Fruit fly (Drosophila melanogaster) whole organism, embryonic: ENCODE measurements around the gene CG6700.
A peak's percentile ranks its signal among the peaks of the same experiment; 100 is the strongest.

Experiments used
- Ada2b ChIP-seq: fragments of 200-800 bp; sonication (Bioruptor generic); IDR thresholded peaks from 2 replicates; pipeline ENCODE4 v1.3.6; 2022; ENCODE audit warnings: missing biosample characterization, missing genetic modification characterization
- CG10267 ChIP-seq: fragments of 200-800 bp; sonication (Bioruptor generic); optimal IDR thresholded peaks from 2 replicates; lab custom pipeline; 2018; ENCODE audit warnings: missing biosample characterization, mild to moderate bottlenecking, missing genetic modification characterization, moderate library complexity
- CG10654 ChIP-seq: fragments of 200-800 bp; sonication (Bioruptor generic); optimal IDR thresholded peaks from 2 replicates; lab custom pipeline; 2016; ENCODE audit warnings: missing biosample characterization, missing genetic modification characterization
- CG11695 ChIP-seq: fragments of 200-800 bp; sonication (Bioruptor generic); IDR thresholded peaks from 3 replicates; pipeline ENCODE4 v1.3.6; 2022; ENCODE audit warnings: missing biosample characterization, missing genetic modification characterization
- CG13894 ChIP-seq: fragments of 200-800 bp; sonication (Bioruptor generic); optimal IDR thresholded peaks from 3 replicates; lab custom pipeline; 2018; ENCODE audit warnings: missing biosample characterization, mild to moderate bottlenecking, missing genetic modification characterization, moderate library complexity
- CG14710 ChIP-seq: fragments of 200-800 bp; sonication (Bioruptor generic); optimal IDR thresholded peaks from 3 replicates; lab custom pipeline; 2019; ENCODE audit warnings: missing biosample characterization, mild to moderate bottlenecking, missing genetic modification characterization, moderate library complexity
- CG15269 ChIP-seq: fragments of 200-800 bp; sonication (Bioruptor generic); optimal IDR thresholded peaks from 2 replicates; lab custom pipeline; 2018; ENCODE audit warnings: missing biosample characterization, mild to moderate bottlenecking, missing genetic modification characterization, moderate library complexity
- CG15479 ChIP-seq: fragments of 200-800 bp; sonication (Bioruptor generic); optimal IDR thresholded peaks from 3 replicates; lab custom pipeline; 2019; ENCODE audit warnings: missing biosample characterization, mild to moderate bottlenecking, missing genetic modification characterization, moderate library complexity
- CG15696 ChIP-seq: fragments of 200-800 bp; sonication (Bioruptor generic); optimal IDR thresholded peaks from 2 replicates; lab custom pipeline; 2019; ENCODE audit warnings: missing biosample characterization, mild to moderate bottlenecking, missing genetic modification characterization, moderate library complexity
- CG17361 ChIP-seq: fragments of 200-800 bp; sonication (Bioruptor generic); IDR thresholded peaks from 3 replicates; pipeline ENCODE4 v1.3.6; 2022; ENCODE audit warnings: missing biosample characterization, missing genetic modification characterization
- CG2116 ChIP-seq: fragments of 200-800 bp; sonication (Bioruptor generic); optimal IDR thresholded peaks from 3 replicates; lab custom pipeline; 2018; ENCODE audit warnings: missing biosample characterization, mild to moderate bottlenecking, missing genetic modification characterization
- CG2129 ChIP-seq: fragments of 200-800 bp; sonication (Bioruptor generic); IDR thresholded peaks from 2 replicates; pipeline ENCODE4 v1.3.6; 2022; ENCODE audit warnings: missing biosample characterization, missing genetic modification characterization; ENCODE audit not compliant: partially characterized antibody
- CG30020 ChIP-seq: fragments of 200-800 bp; optimal IDR thresholded peaks from 2 replicates; lab custom pipeline; 2019; ENCODE audit warnings: missing biosample characterization, mild to moderate bottlenecking, missing genetic modification characterization, moderate library complexity
- CG34422 ChIP-seq: fragments of 200-800 bp; sonication (Bioruptor generic); IDR thresholded peaks from 3 replicates; pipeline ENCODE4 v1.3.6; 2022; ENCODE audit warnings: missing biosample characterization, missing genetic modification characterization
- CG3847 ChIP-seq: fragments of 200-800 bp; sonication (Bioruptor generic); IDR thresholded peaks from 2 replicates; pipeline ENCODE4 v1.3.6; 2022; ENCODE audit warnings: missing biosample characterization, missing genetic modification characterization
- CG4360 ChIP-seq: fragments of 200-800 bp; sonication (Bioruptor generic); IDR thresholded peaks from 2 replicates; pipeline ENCODE4 v1.3.6; 2022; ENCODE audit warnings: missing biosample characterization, missing genetic modification characterization
- CG4820 ChIP-seq: fragments of 200-800 bp; sonication (Bioruptor generic); optimal IDR thresholded peaks from 3 replicates; lab custom pipeline; 2016; ENCODE audit warnings: missing biosample characterization, missing genetic modification characterization
- CG7372 ChIP-seq: fragments of 200-800 bp; sonication (Bioruptor generic); IDR thresholded peaks from 2 replicates; pipeline ENCODE4 v1.3.6; 2022; ENCODE audit warnings: missing biosample characterization, missing genetic modification characterization
- CG7987 ChIP-seq: fragments of 200-800 bp; sonication (Bioruptor generic); optimal IDR thresholded peaks from 2 replicates; lab custom pipeline; 2018; ENCODE audit warnings: missing biosample characterization, mild to moderate bottlenecking, missing genetic modification characterization, moderate library complexity
- CoRest ChIP-seq: fragments of 200-800 bp; sonication (Bioruptor generic); optimal IDR thresholded peaks from 3 replicates; lab custom pipeline; 2018; ENCODE audit warnings: missing biosample characterization, mild to moderate bottlenecking, missing genetic modification characterization, moderate library complexity
- D ChIP-seq, 2 experiments: fragments of 200-800 bp in 1 of 2; fragments of >200 bp in 1 of 2; sonication (Bioruptor generic) in 1 of 2; optimal IDR thresholded peaks; 2 replicates in 1 of 2; 3 replicates in 1 of 2; lab custom pipeline; 2017; ENCODE audit warnings: mild to moderate bottlenecking in 1 of 2, missing biosample characterization in 1 of 2, missing genetic modification characterization in 1 of 2, missing genetic modification reagents in 1 of 2
- D19B ChIP-seq: fragments of 200-800 bp; sonication (Bioruptor generic); optimal IDR thresholded peaks from 2 replicates; lab custom pipeline; 2017; ENCODE audit warnings: missing biosample characterization, mild to moderate bottlenecking, missing genetic modification characterization
- E2f2 ChIP-seq: fragments of 200-800 bp; sonication (Bioruptor generic); IDR thresholded peaks from 2 replicates; pipeline ENCODE4 v1.3.6; 2022; ENCODE audit warnings: missing biosample characterization, missing genetic modification characterization
- HmgZ ChIP-seq: fragments of 200-800 bp; sonication (Bioruptor generic); optimal IDR thresholded peaks from 2 replicates; lab custom pipeline; 2018; ENCODE audit warnings: missing biosample characterization, mild to moderate bottlenecking, missing genetic modification characterization
- Hr78 ChIP-seq, 2 experiments: fragments of 200-800 bp in 1 of 2; fragments of >200 bp in 1 of 2; sonication (Bioruptor generic) in 1 of 2; optimal IDR thresholded peaks; 2 replicates each; lab custom pipeline; 2017 to 2019; ENCODE audit warnings: missing biosample characterization in 2 of 2, missing genetic modification characterization in 2 of 2, mild to moderate bottlenecking in 1 of 2, moderate library complexity in 1 of 2
- Hsf ChIP-seq: fragments of 200-800 bp; sonication (Bioruptor generic); optimal IDR thresholded peaks from 3 replicates; lab custom pipeline; 2016; ENCODE audit warnings: missing biosample characterization, missing genetic modification characterization
- MTF-1 ChIP-seq: fragments of 200-800 bp; sonication (Bioruptor generic); optimal IDR thresholded peaks from 2 replicates; lab custom pipeline; 2018; ENCODE audit warnings: missing biosample characterization, mild to moderate bottlenecking, missing genetic modification characterization, borderline replicate concordance
- Max ChIP-seq: fragments of 200-800 bp; sonication (Bioruptor generic); optimal IDR thresholded peaks from 2 replicates; lab custom pipeline; 2016; ENCODE audit warnings: missing biosample characterization, mild to moderate bottlenecking, missing genetic modification characterization
- Pdp1 ChIP-seq, 2 experiments: fragments of 200-800 bp; sonication (Bioruptor generic); optimal IDR thresholded peaks; 3 replicates each; lab custom pipeline; 2016; ENCODE audit warnings: missing biosample characterization in 2 of 2, missing genetic modification characterization in 2 of 2, mild to moderate bottlenecking in 1 of 2, moderate library complexity in 1 of 2
- Ptx1 ChIP-seq: fragments of 200-800 bp; sonication (Bioruptor generic); IDR thresholded peaks from 2 replicates; pipeline ENCODE4 v1.3.6; 2022; ENCODE audit warnings: missing biosample characterization, missing genetic modification characterization
- Taf1 ChIP-seq: fragments of 200-800 bp; sonication (Bioruptor generic); IDR thresholded peaks from 2 replicates; pipeline ENCODE4 v1.3.6; 2022; ENCODE audit warnings: missing biosample characterization, missing genetic modification characterization
- Xbp1 ChIP-seq: fragments of 200-800 bp; sonication (Bioruptor generic); optimal IDR thresholded peaks from 3 replicates; lab custom pipeline; 2016; ENCODE audit warnings: missing biosample characterization, mild to moderate bottlenecking, missing genetic modification characterization
- amos ChIP-seq: fragments of 200-800 bp; sonication (Bioruptor generic); IDR thresholded peaks from 2 replicates; pipeline ENCODE4 v1.3.6; 2022; ENCODE audit warnings: missing biosample characterization, missing genetic modification characterization; ENCODE audit not compliant: partially characterized antibody
- ash1 ChIP-seq: fragments of 200-800 bp; sonication (Bioruptor generic); optimal IDR thresholded peaks from 2 replicates; lab custom pipeline; 2018; ENCODE audit warnings: missing biosample characterization, mild to moderate bottlenecking, missing genetic modification characterization
- chif ChIP-seq, 2 experiments: fragments of 200-800 bp; sonication (Bioruptor generic); optimal IDR thresholded peaks; 3 replicates each; lab custom pipeline; 2016; ENCODE audit warnings: missing biosample characterization in 2 of 2, missing genetic modification characterization in 2 of 2
- fd102C ChIP-seq: fragments of 200-800 bp; sonication (Bioruptor generic); optimal IDR thresholded peaks from 2 replicates; lab custom pipeline; 2018; ENCODE audit warnings: missing biosample characterization, mild to moderate bottlenecking, missing genetic modification characterization, moderate library complexity
- grn ChIP-seq: fragments of 200-800 bp; sonication (Bioruptor generic); optimal IDR thresholded peaks from 3 replicates; lab custom pipeline; 2017; ENCODE audit warnings: missing biosample characterization, missing genetic modification characterization
- gro ChIP-seq: fragments of 200-800 bp; sonication (Bioruptor generic); optimal IDR thresholded peaks from 2 replicates; lab custom pipeline; 2016; ENCODE audit warnings: missing biosample characterization, missing genetic modification characterization
- gt ChIP-seq: fragments of 200-800 bp; sonication (Bioruptor generic); IDR thresholded peaks from 2 replicates; pipeline ENCODE4 v1.3.6; 2022; ENCODE audit warnings: missing biosample characterization, missing genetic modification characterization
- insv ChIP-seq, 2 experiments: fragments of 200-800 bp; sonication (Bioruptor generic); optimal IDR thresholded peaks; 3 replicates each; lab custom pipeline; 2016 to 2018; ENCODE audit warnings: missing biosample characterization in 2 of 2, missing genetic modification characterization in 2 of 2
- ken ChIP-seq: fragments of 200-800 bp; sonication (Bioruptor generic); IDR thresholded peaks from 3 replicates; pipeline ENCODE4 v1.3.6; 2022; ENCODE audit warnings: missing biosample characterization, missing genetic modification characterization
- nau ChIP-seq: fragments of 200-800 bp; sonication (Bioruptor generic); optimal IDR thresholded peaks from 3 replicates; lab custom pipeline; 2017; ENCODE audit warnings: missing biosample characterization, mild to moderate bottlenecking, missing genetic modification characterization, missing genetic modification reagents
- odd ChIP-seq: fragments of 200-800 bp; sonication (Bioruptor generic); optimal IDR thresholded peaks from 2 replicates; lab custom pipeline; 2017; ENCODE audit warnings: missing biosample characterization, mild to moderate bottlenecking, missing genetic modification characterization
- phol ChIP-seq: fragments of 200-800 bp; sonication (Bioruptor generic); optimal IDR thresholded peaks from 3 replicates; lab custom pipeline; 2018; ENCODE audit warnings: missing biosample characterization, mild to moderate bottlenecking, missing genetic modification characterization, moderate library complexity
- sd ChIP-seq: fragments of 200-800 bp; sonication (Bioruptor generic); optimal IDR thresholded peaks from 3 replicates; lab custom pipeline; 2018; ENCODE audit warnings: missing biosample characterization, mild to moderate bottlenecking, missing genetic modification characterization, moderate library complexity
- stc ChIP-seq: fragments of 200-800 bp; sonication (Bioruptor generic); IDR thresholded peaks from 2 replicates; pipeline ENCODE4 v1.3.6; 2022; ENCODE audit warnings: missing biosample characterization, missing genetic modification characterization
- tgo ChIP-seq: fragments of 200-800 bp; sonication (Bioruptor generic); IDR thresholded peaks from 3 replicates; pipeline ENCODE4 v1.3.6; 2022; ENCODE audit warnings: missing biosample characterization, missing genetic modification characterization
- tup ChIP-seq: fragments of 200-800 bp; sonication (Bioruptor generic); optimal IDR thresholded peaks from 2 replicates; lab custom pipeline; 2016; ENCODE audit warnings: missing biosample characterization, mild to moderate bottlenecking, missing genetic modification characterization, moderate library complexity
- unpg ChIP-seq: fragments of 200-800 bp; sonication (Bioruptor generic); optimal IDR thresholded peaks from 3 replicates; lab custom pipeline; 2018; ENCODE audit warnings: missing biosample characterization, mild to moderate bottlenecking, missing genetic modification characterization, moderate library complexity
- wek ChIP-seq: fragments of 200-800 bp; sonication (Bioruptor generic); optimal IDR thresholded peaks from 3 replicates; lab custom pipeline; 2018; ENCODE audit warnings: missing biosample characterization, mild to moderate bottlenecking, missing genetic modification characterization, moderate library complexity

CG6700 gene

DNA sequence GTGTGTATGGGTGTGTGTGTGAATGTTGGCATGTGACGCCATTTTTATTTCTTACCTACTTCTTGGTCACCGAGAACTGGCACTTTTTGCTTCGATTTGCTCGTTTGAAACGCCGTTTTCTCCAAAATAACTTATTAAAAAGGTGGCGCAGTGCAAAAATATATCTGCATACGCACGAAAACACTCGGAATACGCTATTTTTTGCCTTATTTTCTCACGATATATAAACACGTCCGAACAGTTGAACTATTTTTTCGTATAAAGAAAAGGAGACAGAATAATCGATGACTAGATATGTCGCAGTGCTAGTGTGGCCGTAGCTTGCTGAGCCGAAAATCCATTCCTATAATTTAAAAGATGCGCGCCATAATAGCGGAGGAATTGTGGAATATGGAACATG is at the start of gene CG6700 (continued):
- no peak for TF ChIP-seq fd102C (GFP tag; lab: Kevin White, UChicago)
- TF ChIP-seq wek = no peak
- no peak for TF ChIP-seq CG7372 (GFP tag; lab: Robert Waterston, UW)
- TF ChIP-seq D19B (GFP tag; lab: Kevin White, UChicago) = no peak
- no peak for TF ChIP-seq CG4820 (GFP tag; lab: Kevin White, UChicago)
- peak; percentile 50; the same call in 1 of the 3 replicates for TF ChIP-seq CG34422 (GFP tag; lab: Robert Waterston, UW)
- no peak for TF ChIP-seq Ptx1 (GFP tag; lab: Robert Waterston, UW)
- TF ChIP-seq Ada2b = no peak
- peak; percentile 67 for TF ChIP-seq CG30020 (tag; lab: Kevin White, UChicago)
- peak; percentile 95 for TF ChIP-seq sd (tag; lab: Kevin White, UChicago)
- no peak for TF ChIP-seq odd (GFP tag; lab: Kevin White, UChicago)
- no peak for TF ChIP-seq Xbp1 (GFP tag; lab: Kevin White, UChicago)
- TF ChIP-seq CG17361 (GFP tag; lab: Robert Waterston, UW) = no peak
- peak in 1 of 2 experiments; percentile 9 for TF ChIP-seq insv (GFP tag; optimal IDR thresholded peaks at IDR 0.05; lab: Kevin White, UChicago)
- no peak for TF ChIP-seq chif (GFP tag; optimal IDR thresholded peaks at IDR 0.05; lab: Kevin White, UChicago)
- no peak for TF ChIP-seq Taf1 (GFP tag; lab: Robert Waterston, UW)
- no peak for TF ChIP-seq Hsf (GFP tag; lab: Kevin White, UChicago)
- no peak for TF ChIP-seq ash1 (GFP tag; lab: Kevin White, UChicago)
- no peak for TF ChIP-seq Hr78 (GFP tag; optimal IDR thresholded peaks at IDR 0.05; lab: Kevin White, UChicago)
- TF ChIP-seq CG13894 (tag; lab: Kevin White, UChicago) = no peak
- TF ChIP-seq tup (GFP tag; lab: Kevin White, UChicago) = no peak
- no peak for TF ChIP-seq Pdp1 (GFP tag; optimal IDR thresholded peaks at IDR 0.05; lab: Kevin White, UChicago)
- peak; percentile 98 for TF ChIP-seq phol (tag; lab: Kevin White, UChicago)
- no peak for TF ChIP-seq tgo (GFP tag; lab: Robert Waterston, UW)
- TF ChIP-seq grn (GFP tag; lab: Kevin White, UChicago) = no peak
- TF ChIP-seq CG4360 (GFP tag; lab: Robert Waterston, UW) = no peak
- TF ChIP-seq CG2116 (GFP tag; lab: Kevin White, UChicago) = peak; percentile 42
- TF ChIP-seq nau = no peak
- TF ChIP-seq amos (GFP tag; lab: Robert Waterston, UW) = no peak; the same call in 1 of the 2 replicates
- TF ChIP-seq unpg (GFP tag; lab: Kevin White, UChicago) = no peak
- TF ChIP-seq HmgZ (tag; lab: Kevin White, UChicago) = peak; percentile 30
- no peak for TF ChIP-seq ken (GFP tag; lab: Robert Waterston, UW)
- TF ChIP-seq gt (GFP tag; lab: Robert Waterston, UW) = no peak
- TF ChIP-seq D (optimal IDR thresholded peaks at IDR 0.05; lab: Kevin White, UChicago) = peak; percentile 41
- no peak for TF ChIP-seq D (GFP tag; optimal IDR thresholded peaks at IDR 0.05; lab: Kevin White, UChicago)
- TF ChIP-seq Max (GFP tag; lab: Kevin White, UChicago) = peak; percentile 11
- no peak for TF ChIP-seq MTF-1 (GFP tag; lab: Kevin White, UChicago)
- TF ChIP-seq gro = peak; percentile 49
- TF ChIP-seq stc (GFP tag; lab: Robert Waterston, UW) = no peak
- TF ChIP-seq CG15479 = peak; percentile 30
- TF ChIP-seq CG3847 = no peak
- TF ChIP-seq CG15269 (tag; lab: Kevin White, UChicago) = no peak
- no peak for TF ChIP-seq CG7987 (GFP tag; lab: Kevin White, UChicago)
- no peak for TF ChIP-seq CG2129 (GFP tag; lab: Robert Waterston, UW)
- peak; percentile 32 for TF ChIP-seq CG10267
- peak; percentile 42; the same call in 2 of the 3 replicates for TF ChIP-seq CG11695 (GFP tag; lab: Robert Waterston, UW)
- no peak for TF ChIP-seq CoRest (tag; lab: Kevin White, UChicago)
- TF ChIP-seq CG10654 (GFP tag; lab: Kevin White, UChicago) = no peak
- no peak for TF ChIP-seq CG14710 (tag; lab: Kevin White, UChicago)
- peak; percentile 91 for TF ChIP-seq E2f2 (GFP tag; lab: Robert Waterston, UW)
- TF ChIP-seq CG15696 (tag; lab: Kevin White, UChicago) = no peak
